Worm (Caenorhabditis elegans): Measurements from ENCODE around the gene lin-5.

lin-5 gene

ce11 chrII:7900190-7900672 is 39.9 kb downstream of the lin-5 start, which contains the start of gene rev-1:
rev-1 (plus strand) TSS chrII:7900622.
- TF ChIP-seq aly-2 (tag; optimal IDR thresholded peaks at IDR 0.05) (peak; percentile 59), lin-14 (GFP tag; optimal IDR thresholded peaks at IDR 0.05) (peak; percentile 31), tbx-2 (tag; optimal IDR thresholded peaks at IDR 0.05) (no peak), efl-1 (optimal IDR thresholded peaks at IDR 0.05) (no peak), efl-1 (GFP tag; optimal IDR thresholded peaks at IDR 0.05 in 1 of 2) (peak in 1 of 2 experiments; percentile 65)

- no peak for TF ChIP-seq ces-1 (GFP tag; optimal IDR thresholded peaks at IDR 0.05)
- no peak for TF ChIP-seq zag-1 (tag; optimal IDR thresholded peaks at IDR 0.05)
- TF ChIP-seq C34B4.2 (tag; optimal IDR thresholded peaks at IDR 0.05): no peak
- TF ChIP-seq snpc-4 (tag; optimal IDR thresholded peaks at IDR 0.05): no peak
- TF ChIP-seq grh-1 (GFP tag; IDR thresholded peaks at IDR 0.05): no peak
- no peak for TF ChIP-seq fos-1 (tag; optimal IDR thresholded peaks at IDR 0.05)
- TF ChIP-seq mab-9 (GFP tag; IDR thresholded peaks at IDR 0.05): no peak
- no peak for TF ChIP-seq tlp-1 (tag; optimal IDR thresholded peaks at IDR 0.05)
- TF ChIP-seq nhr-77 (tag; optimal IDR thresholded peaks at IDR 0.05): no peak
- TF ChIP-seq ceh-63 (GFP tag; optimal IDR thresholded peaks at IDR 0.05): no peak
- TF ChIP-seq nhr-20 (tag; optimal IDR thresholded peaks at IDR 0.05): no peak
- no peak for TF ChIP-seq elt-3 (tag; optimal IDR thresholded peaks at IDR 0.05)
- no peak for TF ChIP-seq dsc-1 (tag; optimal IDR thresholded peaks at IDR 0.05)
- TF ChIP-seq unc-86 (tag; optimal IDR thresholded peaks at IDR 0.05): no peak
- no peak for TF ChIP-seq ama-1 (optimal IDR thresholded peaks at IDR 0.05)
- no peak for TF ChIP-seq elt-2 (tag; optimal IDR thresholded peaks at IDR 0.05)
- no peak for TF ChIP-seq rnt-1 (tag; optimal IDR thresholded peaks at IDR 0.05)
- no peak for TF ChIP-seq nhr-19 (GFP tag; conservative IDR thresholded peaks at IDR 0.05)
- no peak for TF ChIP-seq vab-15 (tag; optimal IDR thresholded peaks at IDR 0.05)
Observed at ce11 chrII:7900762-7901161, 40.4 kb downstream of the lin-5 start.

ce11 chrII:7901990-7902389 is 41.6 kb downstream of the lin-5 start:
- TF ChIP-seq efl-1 (optimal IDR thresholded peaks at IDR 0.05) (no peak), efl-1 (GFP tag; optimal IDR thresholded peaks at IDR 0.05 in 1 of 2) (peak in 1 of 2 experiments; percentile 90), lsy-2 (tag; optimal IDR thresholded peaks at IDR 0.05) (no peak), egl-27 (tag; optimal IDR thresholded peaks at IDR 0.05) (no peak), Y116A8C.19 (tag; optimal IDR thresholded peaks at IDR 0.05; ENCODE audit: borderline replicate concordance) (no peak)

ce11 chrII:7907539-7907997 is 47.2 kb downstream of the lin-5 start, which contains the start of gene best-23:
best-23 (minus strand) TSS chrII:7907589.
- no peak for TF ChIP-seq C34B4.2 (tag; optimal IDR thresholded peaks at IDR 0.05)
- no peak for TF ChIP-seq skn-1 (tag; optimal IDR thresholded peaks at IDR 0.05)
- no peak for TF ChIP-seq pag-3 (tag; optimal IDR thresholded peaks at IDR 0.05; ENCODE audit: borderline replicate concordance, insufficient read depth)
- no peak for TF ChIP-seq grh-1 (GFP tag; IDR thresholded peaks at IDR 0.05)
- TF ChIP-seq fkh-4 (tag; optimal IDR thresholded peaks at IDR 0.05; ENCODE audit: borderline replicate concordance): no peak
- TF ChIP-seq F16B12.6 (tag; optimal IDR thresholded peaks at IDR 0.05): no peak
- TF ChIP-seq snu-23 (GFP tag; optimal IDR thresholded peaks at IDR 0.05): peak; percentile 28
- TF ChIP-seq nhr-77 (tag; optimal IDR thresholded peaks at IDR 0.05): no peak
- TF ChIP-seq hpl-2 (GFP tag; optimal IDR thresholded peaks at IDR 0.05): no peak
- no peak for TF ChIP-seq xbp-1 (tag; optimal IDR thresholded peaks at IDR 0.05)
- TF ChIP-seq ceh-88 (GFP tag; IDR thresholded peaks at IDR 0.05): no peak
- no peak for TF ChIP-seq blmp-1 (tag; optimal IDR thresholded peaks at IDR 0.05)
- TF ChIP-seq sox-4 (tag; optimal IDR thresholded peaks at IDR 0.05): no peak
- no peak for TF ChIP-seq unc-86 (tag; optimal IDR thresholded peaks at IDR 0.05)
- no peak for TF ChIP-seq ceh-90 (tag; optimal IDR thresholded peaks at IDR 0.05)
- peak; percentile 44 for TF ChIP-seq nhr-20 (tag; optimal IDR thresholded peaks at IDR 0.05)
- no peak for TF ChIP-seq egl-27 (tag; optimal IDR thresholded peaks at IDR 0.05)
- no peak for TF ChIP-seq unc-30 (tag; optimal IDR thresholded peaks at IDR 0.05)
- TF ChIP-seq rnt-1 (tag; optimal IDR thresholded peaks at IDR 0.05): peak; percentile 63
- no peak for TF ChIP-seq unc-130 (tag; optimal IDR thresholded peaks at IDR 0.05)
- TF ChIP-seq lsy-2 (tag; optimal IDR thresholded peaks at IDR 0.05): peak; percentile 2 to 26
- no peak for TF ChIP-seq mab-9 (GFP tag; IDR thresholded peaks at IDR 0.05)
- TF ChIP-seq nhr-90 (tag; optimal IDR thresholded peaks at IDR 0.05; ENCODE audit: poor library complexity): no peak
- TF ChIP-seq pax-3 (tag; optimal IDR thresholded peaks at IDR 0.05): no peak
- no peak for TF ChIP-seq mef-2 (tag; optimal IDR thresholded peaks at IDR 0.05)
- TF ChIP-seq efl-3 (GFP tag; optimal IDR thresholded peaks at IDR 0.05): no peak
- no peak for TF ChIP-seq lin-35 (GFP tag; optimal IDR thresholded peaks at IDR 0.05)
- no peak for TF ChIP-seq isw-1 (GFP tag; IDR thresholded peaks at IDR 0.05)
- TF ChIP-seq ztf-4 (tag; optimal IDR thresholded peaks at IDR 0.05): peak; percentile 36
- no peak for TF ChIP-seq ama-1 (optimal IDR thresholded peaks at IDR 0.05)
- TF ChIP-seq nhr-85 (tag): no peak
